Worm (Caenorhabditis elegans) whole organism, L4 larva: ENCODE measurements around the gene mig-13.

ENCODE experiments used
- D1046.2 ChIP-seq: fragments of 200-800 bp; sonication (Bioruptor generic); IDR thresholded peaks from 2 replicates; pipeline ENCODE4 v1.3.6; 2022; ENCODE audit warnings: missing genetic modification characterization, missing compliant biosample characterization
- F10B5.3 ChIP-seq: sonication (generic microtip); optimal IDR thresholded peaks from 2 replicates; lab custom pipeline; 2016; ENCODE audit warnings: mild to moderate bottlenecking, missing genetic modification characterization, missing compliant biosample characterization
- F49E8.2 ChIP-seq: sonication (generic microtip); optimal IDR thresholded peaks from 2 replicates; lab custom pipeline; 2016; ENCODE audit warnings: missing compliant biosample characterization, mild to moderate bottlenecking, missing genetic modification characterization, borderline replicate concordance
- T20F7.1 ChIP-seq: fragments of 200-800 bp; sonication (Bioruptor generic); optimal IDR thresholded peaks from 2 replicates; lab custom pipeline; 2018; ENCODE audit warnings: mild to moderate bottlenecking, missing genetic modification characterization, missing compliant biosample characterization
- Y48G9A.11 ChIP-seq: fragments of 200-800 bp; sonication (Bioruptor generic); IDR thresholded peaks from 2 replicates; pipeline ENCODE4 v1.3.6; 2022; ENCODE audit warnings: missing genetic modification reagents, missing genetic modification characterization, missing compliant biosample characterization
- Y5F2A.4 ChIP-seq: fragments of 200-800 bp; sonication (Bioruptor generic); optimal IDR thresholded peaks from 2 replicates; lab custom pipeline; 2018; ENCODE audit warnings: mild to moderate bottlenecking, missing genetic modification characterization, missing compliant biosample characterization
- Y75B8A.6 ChIP-seq: fragments of 200-800 bp; sonication (Bioruptor generic); IDR thresholded peaks from 2 replicates; pipeline ENCODE4 v1.3.6; 2022; ENCODE audit warnings: missing genetic modification reagents, missing genetic modification characterization, missing compliant biosample characterization
- ZK546.5 ChIP-seq, 2 experiments: sonication (generic microtip); optimal IDR thresholded peaks; 2 replicates each; lab custom pipeline; 2017; ENCODE audit warnings: missing biosample characterization in 2 of 2, missing genetic modification characterization in 2 of 2
- aha-1 ChIP-seq: fragments of 150-350 bp; peaks from one replicate; lab custom pipeline; 2014; ENCODE audit warnings: missing biosample characterization, missing genetic modification characterization
- aly-2 ChIP-seq: sonication (generic microtip); optimal IDR thresholded peaks from 2 replicates; lab custom pipeline; 2018; ENCODE audit warnings: missing biosample characterization, missing genetic modification characterization
- ama-1 ChIP-seq: fragments of 150-350 bp; optimal IDR thresholded peaks from 2 replicates; lab custom pipeline; 2014; ENCODE audit warnings: inconsistent platforms, mixed read lengths
- arid-1 ChIP-seq: fragments of 200-800 bp; sonication (Bioruptor generic); conservative IDR thresholded peaks from 2 replicates; pipeline ENCODE4 v1.3.6; 2022; ENCODE audit warnings: missing genetic modification reagents, missing genetic modification characterization, missing compliant biosample characterization
- ceh-20 ChIP-seq: fragments of 200-800 bp; sonication (Bioruptor generic); IDR thresholded peaks from 2 replicates; pipeline ENCODE4 v1.3.6; 2022; ENCODE audit warnings: missing genetic modification reagents, missing genetic modification characterization, missing compliant biosample characterization
- ceh-28 ChIP-seq: fragments of 150-350 bp; optimal IDR thresholded peaks from 2 replicates; lab custom pipeline; 2014; ENCODE audit warnings: missing biosample characterization, missing genetic modification reagents, missing genetic modification characterization
- ceh-62 ChIP-seq: sonication (generic microtip); optimal IDR thresholded peaks from 2 replicates; lab custom pipeline; 2017; ENCODE audit warnings: missing biosample characterization, missing genetic modification characterization
- ces-1 ChIP-seq: fragments of 150-350 bp; sonication (generic microtip); optimal IDR thresholded peaks from 4 replicates; lab custom pipeline; 2014; ENCODE audit warnings: missing biosample characterization, missing genetic modification reagents, missing genetic modification characterization
- cey-2 ChIP-seq: sonication (generic microtip); optimal IDR thresholded peaks from 3 replicates; lab custom pipeline; 2017; ENCODE audit warnings: missing genetic modification characterization, mild to moderate bottlenecking, missing compliant biosample characterization, antibody characterized with exemption, borderline replicate concordance; ENCODE audit not compliant: insufficient read depth
- daf-12 ChIP-seq: fragments of 150-350 bp; optimal IDR thresholded peaks from 2 replicates; lab custom pipeline; 2014; ENCODE audit warnings: missing biosample characterization, missing genetic modification reagents, missing genetic modification characterization
- daf-16 ChIP-seq, 3 experiments: sonication (generic microtip); optimal IDR thresholded peaks; 2 replicates each; lab custom pipeline; 2016 to 2017; ENCODE audit warnings: missing genetic modification characterization in 3 of 3, missing genetic modification reagents in 3 of 3, mild to moderate bottlenecking in 2 of 3, missing compliant biosample characterization in 2 of 3, missing biosample characterization in 1 of 3, moderate library complexity in 1 of 3
- dpl-1 ChIP-seq: fragments of 150-350 bp; optimal IDR thresholded peaks from 2 replicates; lab custom pipeline; 2014; ENCODE audit warnings: missing biosample characterization, missing genetic modification reagents, missing genetic modification characterization
- duxl-1 ChIP-seq: sonication (generic microtip); optimal IDR thresholded peaks from 2 replicates; lab custom pipeline; 2016; ENCODE audit warnings: mild to moderate bottlenecking, missing genetic modification characterization, moderate library complexity, missing compliant biosample characterization; ENCODE audit not compliant: poor library complexity
- dve-1 ChIP-seq: sonication (generic microtip); optimal IDR thresholded peaks from 2 replicates; lab custom pipeline; 2017; ENCODE audit warnings: antibody characterized with exemption, mild to moderate bottlenecking, missing genetic modification characterization, missing compliant biosample characterization; ENCODE audit not compliant: insufficient read depth
- egl-27 ChIP-seq: sonication (generic microtip); optimal IDR thresholded peaks from 3 replicates; lab custom pipeline; 2017; ENCODE audit warnings: missing biosample characterization, missing genetic modification reagents, missing genetic modification characterization
- gei-8 ChIP-seq: fragments of 200-800 bp; sonication (Bioruptor generic); optimal IDR thresholded peaks from 2 replicates; lab custom pipeline; 2018; ENCODE audit warnings: mild to moderate bottlenecking, missing genetic modification characterization, missing compliant biosample characterization
- hif-1 ChIP-seq, 2 experiments: sonication (generic microtip); optimal IDR thresholded peaks; 2 replicates each; lab custom pipeline; 2016 to 2017; ENCODE audit warnings: missing compliant biosample characterization in 2 of 2, missing genetic modification characterization in 2 of 2, missing genetic modification reagents in 2 of 2, missing genotype in 2 of 2, mild to moderate bottlenecking in 1 of 2
- hmg-1.1 ChIP-seq: fragments of 200-800 bp; sonication (Bioruptor generic); IDR thresholded peaks from 2 replicates; pipeline ENCODE4 v1.3.6; 2022; ENCODE audit warnings: missing genetic modification reagents, missing genetic modification characterization, missing compliant biosample characterization
- lim-7 ChIP-seq: fragments of 200-800 bp; sonication (Bioruptor generic); IDR thresholded peaks from 2 replicates; pipeline ENCODE4 v1.3.6; 2022; ENCODE audit warnings: missing genetic modification characterization, missing compliant biosample characterization
- lin-13 ChIP-seq: fragments of 150-350 bp; optimal IDR thresholded peaks from 2 replicates; lab custom pipeline; 2014; ENCODE audit warnings: missing biosample characterization, missing genetic modification reagents, missing genetic modification characterization
- lin-15B ChIP-seq: fragments of 150-350 bp; sonication (generic microtip); optimal IDR thresholded peaks from 3 replicates; lab custom pipeline; 2014; ENCODE audit warnings: missing biosample characterization, missing genetic modification characterization
- lin-39 ChIP-seq: fragments of 150-350 bp; optimal IDR thresholded peaks from 2 replicates; lab custom pipeline; 2014; ENCODE audit warnings: missing biosample characterization, missing genetic modification reagents, missing genetic modification characterization
- lir-3 ChIP-seq: sonication (generic microtip); optimal IDR thresholded peaks from 2 replicates; lab custom pipeline; 2016; ENCODE audit warnings: mild to moderate bottlenecking, missing genetic modification characterization, missing compliant biosample characterization
- madf-9 ChIP-seq: fragments of 200-800 bp; sonication (Bioruptor generic); conservative IDR thresholded peaks from 2 replicates; pipeline ENCODE4 v1.3.6; 2022; ENCODE audit warnings: missing genetic modification reagents, missing genetic modification characterization, missing compliant biosample characterization
- mdl-1 ChIP-seq, 2 experiments: fragments of 150-350 bp in 1 of 2; sonication (generic microtip) in 1 of 2; optimal IDR thresholded peaks; 2 replicates each; lab custom pipeline; 2014 to 2017; ENCODE audit warnings: missing biosample characterization in 2 of 2, missing genetic modification characterization in 2 of 2
- mdt-29 ChIP-seq: fragments of 200-800 bp; sonication (Bioruptor generic); IDR thresholded peaks from 2 replicates; pipeline ENCODE4 v1.3.6; 2022; ENCODE audit warnings: missing genetic modification reagents, missing genetic modification characterization, missing compliant biosample characterization
- mxl-2 ChIP-seq: fragments of 200-800 bp; sonication (Bioruptor generic); conservative IDR thresholded peaks from 2 replicates; pipeline ENCODE4 v1.3.6; 2022; ENCODE audit warnings: missing genetic modification reagents, missing genetic modification characterization, missing compliant biosample characterization
- mxl-3 ChIP-seq: fragments of 200-800 bp; sonication (Bioruptor generic); optimal IDR thresholded peaks from 2 replicates; lab custom pipeline; 2018; ENCODE audit warnings: mild to moderate bottlenecking, missing genetic modification characterization, missing compliant biosample characterization
- nhr-11 ChIP-seq: fragments of 150-350 bp; optimal IDR thresholded peaks from 2 replicates; lab custom pipeline; 2014; ENCODE audit warnings: missing biosample characterization, missing genetic modification characterization
- nhr-42 ChIP-seq: fragments of 200-800 bp; sonication (Bioruptor generic); IDR thresholded peaks from 2 replicates; pipeline ENCODE4 v1.3.6; 2022; ENCODE audit warnings: missing genetic modification characterization, missing compliant biosample characterization
- nhr-48 ChIP-seq: sonication (generic microtip); optimal IDR thresholded peaks from 2 replicates; lab custom pipeline; 2016; ENCODE audit warnings: mild to moderate bottlenecking, missing genetic modification characterization, missing compliant biosample characterization
- rbr-2 ChIP-seq: sonication (generic microtip); optimal IDR thresholded peaks from 2 replicates; lab custom pipeline; 2016; ENCODE audit warnings: missing genotype, missing genetic modification characterization, missing compliant biosample characterization
- set-16 ChIP-seq: fragments of 200-800 bp; sonication (Bioruptor generic); IDR thresholded peaks from 2 replicates; pipeline ENCODE4 v1.3.6; 2022; ENCODE audit warnings: missing genetic modification reagents, missing genetic modification characterization, missing compliant biosample characterization
- skn-1 ChIP-seq: fragments of 150-350 bp; optimal IDR thresholded peaks from 2 replicates; lab custom pipeline; 2014; ENCODE audit warnings: missing biosample characterization, missing genetic modification characterization
- snpc-1.2 ChIP-seq: fragments of 200-800 bp; sonication (Bioruptor generic); IDR thresholded peaks from 2 replicates; pipeline ENCODE4 v1.3.6; 2022; ENCODE audit warnings: missing genetic modification reagents, missing genetic modification characterization, missing compliant biosample characterization
- spr-3 ChIP-seq: fragments of 200-800 bp; sonication (Bioruptor generic); optimal IDR thresholded peaks from 2 replicates; lab custom pipeline; 2018; ENCODE audit warnings: mild to moderate bottlenecking, missing genetic modification characterization, missing compliant biosample characterization
- tag-97 ChIP-seq: fragments of 200-800 bp; sonication (Bioruptor generic); IDR thresholded peaks from 2 replicates; pipeline ENCODE4 v1.3.6; 2022; ENCODE audit warnings: missing genetic modification characterization, missing compliant biosample characterization
- tra-1 ChIP-seq: fragments of 200-800 bp; sonication (Bioruptor generic); IDR thresholded peaks from 2 replicates; pipeline ENCODE4 v1.3.6; 2022; ENCODE audit warnings: missing genetic modification reagents, missing genetic modification characterization, missing compliant biosample characterization
- unc-130 ChIP-seq: sonication (generic microtip); optimal IDR thresholded peaks from 2 replicates; lab custom pipeline; 2016; ENCODE audit warnings: missing genetic modification reagents, missing genetic modification characterization, missing compliant biosample characterization
- unc-39 ChIP-seq: sonication (generic microtip); optimal IDR thresholded peaks from 2 replicates; lab custom pipeline; 2017; ENCODE audit warnings: missing biosample characterization, missing genetic modification characterization
- zag-1 ChIP-seq: fragments of 150-350 bp; optimal IDR thresholded peaks from 2 replicates; lab custom pipeline; 2014; ENCODE audit warnings: missing biosample characterization, missing genetic modification characterization
- zfp-3 ChIP-seq: fragments of 200-800 bp; sonication (Bioruptor generic); conservative IDR thresholded peaks from 2 replicates; pipeline ENCODE4 v1.3.6; 2022; ENCODE audit warnings: missing genetic modification reagents, missing genetic modification characterization, missing compliant biosample characterization

Gene mig-13

DNA sequence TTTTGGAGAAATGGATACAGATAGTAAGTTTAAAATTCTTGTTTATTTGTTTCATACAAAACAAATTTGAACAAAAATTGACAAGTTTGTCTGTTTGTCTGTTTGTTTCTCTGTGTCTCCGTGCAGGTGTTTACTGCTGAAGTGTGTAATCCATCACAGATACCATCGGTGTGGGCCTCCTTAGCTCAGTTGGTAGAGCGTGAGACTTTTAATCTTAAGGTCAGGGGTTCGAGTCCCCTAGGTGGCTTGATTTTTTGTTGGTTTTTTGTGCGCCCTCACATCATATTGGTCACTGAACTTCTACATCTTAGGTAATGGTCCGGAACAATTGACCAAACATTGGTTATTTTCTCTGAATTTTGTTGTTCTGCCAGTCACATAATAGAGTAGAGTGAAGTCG, 11.0 kb downstream of the mig-13 start (continued):
- TF ChIP-seq tag-97 (GFP tag; lab: Robert Waterston, UW): no peak
- TF ChIP-seq dpl-1 (GFP tag; lab: Kevin White, UChicago): no peak
- TF ChIP-seq dve-1: peak; percentile 72
- no peak for TF ChIP-seq mdl-1 (tag; optimal IDR thresholded peaks at IDR 0.05; lab: Kevin White, UChicago)
- TF ChIP-seq egl-27: no peak
- TF ChIP-seq aha-1 (tag; lab: Kevin White, UChicago): peak; percentile 81
- no peak for TF ChIP-seq ces-1 (GFP tag; lab: Kevin White, UChicago)
- TF ChIP-seq gei-8 (GFP tag; lab: Kevin White, UChicago): peak; percentile 43
- peak; percentile 6 for TF ChIP-seq nhr-11
- TF ChIP-seq duxl-1 (tag; lab: Kevin White, UChicago): peak; percentile 89
- no peak for TF ChIP-seq ceh-62
- peak; percentile 1 for TF ChIP-seq spr-3 (GFP tag; lab: Kevin White, UChicago)
- TF ChIP-seq skn-1 (tag; lab: Kevin White, UChicago): no peak
- TF ChIP-seq aly-2 (tag; lab: Kevin White, UChicago): peak; percentile 54
- TF ChIP-seq snpc-1.2 (GFP tag; lab: Robert Waterston, UW): peak; percentile 90
- TF ChIP-seq Y48G9A.11 (GFP tag; lab: Robert Waterston, UW): peak; percentile 66; the same call in 1 of the 2 replicates
- peak; percentile 27 for TF ChIP-seq T20F7.1 (GFP tag; lab: Kevin White, UChicago)
- peak; percentile 61; the same call in 1 of the 2 replicates for TF ChIP-seq mxl-2 (GFP tag; lab: Robert Waterston, UW)
- TF ChIP-seq ZK546.5 (tag; optimal IDR thresholded peaks at IDR 0.05; lab: Kevin White, UChicago): no peak
- peak; percentile 98 for TF ChIP-seq lim-7 (GFP tag; lab: Robert Waterston, UW)
- peak; percentile 60; the same call in 1 of the 2 replicates for TF ChIP-seq D1046.2 (GFP tag; lab: Robert Waterston, UW)
- TF ChIP-seq mdt-29: peak; percentile 36; the same call in 1 of the 2 replicates
- peak; percentile 29 for TF ChIP-seq nhr-48 (tag; lab: Kevin White, UChicago)
- TF ChIP-seq Y5F2A.4: peak; percentile 46
- TF ChIP-seq tra-1 (GFP tag; lab: Robert Waterston, UW): peak; percentile 85
- peak; percentile 51 to 67 for TF ChIP-seq daf-16 (GFP tag; optimal IDR thresholded peaks at IDR 0.05; lab: Kevin White, UChicago)
- peak; percentile 76 for TF ChIP-seq daf-16 (tag; optimal IDR thresholded peaks at IDR 0.05; lab: Kevin White, UChicago)
- TF ChIP-seq unc-39 (tag; lab: Kevin White, UChicago): no peak
- peak; percentile 40 for TF ChIP-seq rbr-2
- no peak for TF ChIP-seq Y75B8A.6
- TF ChIP-seq set-16 (GFP tag; lab: Robert Waterston, UW): no peak
- TF ChIP-seq zag-1 (tag; lab: Kevin White, UChicago): no peak
- TF ChIP-seq cey-2 (tag; lab: Kevin White, UChicago): no peak
- TF ChIP-seq F49E8.2: peak; percentile 38
- peak; percentile 89 for TF ChIP-seq arid-1
- TF ChIP-seq nhr-42 (GFP tag; lab: Robert Waterston, UW): no peak
- peak; percentile 22 for TF ChIP-seq lin-13
- TF ChIP-seq hif-1 (tag; optimal IDR thresholded peaks at IDR 0.05; lab: Kevin White, UChicago): peak in 1 of 2 experiments; percentile 33
- TF ChIP-seq unc-130 (GFP tag; lab: Kevin White, UChicago): peak; percentile 18
- TF ChIP-seq zfp-3 (GFP tag; lab: Robert Waterston, UW): 0 out of 2 replicates have a peak, but pooled peaks have one; percentile 53
- TF ChIP-seq daf-12 (tag; lab: Kevin White, UChicago): no peak
- peak; percentile 72; the same call in 1 of the 2 replicates for TF ChIP-seq ceh-20 (GFP tag; lab: Robert Waterston, UW)
- TF ChIP-seq lin-15B (tag; lab: Kevin White, UChicago): no peak
- TF ChIP-seq lin-39 (tag; lab: Kevin White, UChicago): no peak
- peak; percentile 73 for TF ChIP-seq hmg-1.1
- TF ChIP-seq lir-3: peak; percentile 3
- peak; percentile 30 for TF ChIP-seq mxl-3 (GFP tag; lab: Kevin White, UChicago)
- TF ChIP-seq madf-9 (GFP tag; lab: Robert Waterston, UW): peak; percentile 69; the same call in 1 of the 2 replicates
- TF ChIP-seq ceh-28 (tag; lab: Kevin White, UChicago): no peak
- no peak for TF ChIP-seq ama-1 (lab: Kevin White, UChicago)
- TF ChIP-seq F10B5.3: peak; percentile 51
